Worm (Caenorhabditis elegans) whole organism, L1 larva: Measurements from ENCODE around the gene srlf-17.

Experiments used
- C34B4.2 ChIP-seq: sonication (generic microtip); optimal IDR thresholded peaks from 2 replicates; lab custom pipeline; 2017; ENCODE audit warnings: mild to moderate bottlenecking, missing genetic modification characterization, missing compliant biosample characterization
- blmp-1 ChIP-seq: fragments of 150-350 bp; optimal IDR thresholded peaks from 2 replicates; lab custom pipeline; 2014; ENCODE audit warnings: missing biosample characterization, missing genetic modification characterization
- lin-39 ChIP-seq: fragments of 150-350 bp; optimal IDR thresholded peaks from 2 replicates; lab custom pipeline; 2014; ENCODE audit warnings: missing biosample characterization, missing genetic modification reagents, missing genetic modification characterization
- lsy-2 ChIP-seq, 2 experiments: fragments of 150-350 bp; optimal IDR thresholded peaks; 2 replicates each; lab custom pipeline; 2014; ENCODE audit warnings: missing biosample characterization in 2 of 2, missing genetic modification characterization in 2 of 2
- nhr-77 ChIP-seq: fragments of 150-350 bp; optimal IDR thresholded peaks from 2 replicates; lab custom pipeline; 2014; ENCODE audit warnings: missing biosample characterization, missing genetic modification characterization
- tbx-2 ChIP-seq: sonication (generic microtip); optimal IDR thresholded peaks from 2 replicates; lab custom pipeline; 2016; ENCODE audit warnings: missing genetic modification characterization, missing compliant biosample characterization
- ztf-11 ChIP-seq, 2 experiments: sonication (generic microtip); optimal IDR thresholded peaks; 2 replicates each; lab custom pipeline; 2016 to 2017; ENCODE audit warnings: missing genetic modification characterization in 2 of 2, missing biosample characterization in 1 of 2, missing compliant biosample characterization in 1 of 2

DNA sequence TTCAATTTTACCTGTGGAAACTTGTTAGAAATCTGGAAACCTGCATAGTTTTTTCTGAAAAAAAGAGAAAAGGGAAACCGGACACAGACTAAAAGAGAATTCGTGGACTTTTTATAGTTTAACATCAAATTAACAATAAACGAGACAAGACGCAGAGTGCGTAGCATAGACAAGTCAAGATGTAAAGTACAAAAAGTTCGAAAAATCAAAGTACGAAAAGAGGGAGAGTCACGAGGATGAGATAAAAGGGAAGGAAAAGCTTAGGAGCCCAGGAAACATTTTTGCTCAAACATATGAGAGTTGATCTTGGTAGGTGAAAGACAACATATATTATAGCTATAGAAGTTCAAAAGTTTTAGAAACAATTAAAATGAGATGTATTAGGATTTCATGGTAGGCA is 4.7 kb downstream of the srlf-17 start, which contains the start of gene M7.12:
- TF ChIP-seq lsy-2 (tag; optimal IDR thresholded peaks at IDR 0.05; lab: Kevin White, UChicago) (peak in 1 of 2 experiments; percentile 12), C34B4.2 (tag; lab: Kevin White, UChicago) (no peak), blmp-1 (tag; lab: Kevin White, UChicago) (no peak), tbx-2 (no peak), nhr-77 (tag; lab: Kevin White, UChicago) (no peak), ztf-11 (tag; optimal IDR thresholded peaks at IDR 0.05; lab: Kevin White, UChicago) (no peak), lin-39 (tag; lab: Kevin White, UChicago) (no peak)
